Fruit fly (Drosophila melanogaster) whole organism, embryonic: ENCODE data around the gene CG4328.

Experiments
- Bdp1 ChIP-seq: fragments of 200-800 bp; sonication (Bioruptor generic); optimal IDR thresholded peaks from 3 replicates; lab custom pipeline; 2016; ENCODE audit warnings: missing biosample characterization, missing genetic modification characterization
- CG10267 ChIP-seq: fragments of 200-800 bp; sonication (Bioruptor generic); optimal IDR thresholded peaks from 2 replicates; lab custom pipeline; 2018; ENCODE audit warnings: missing biosample characterization, mild to moderate bottlenecking, missing genetic modification characterization, moderate library complexity
- CG10543 ChIP-seq: fragments of 200-800 bp; sonication (Bioruptor generic); optimal IDR thresholded peaks from 3 replicates; lab custom pipeline; 2017; ENCODE audit warnings: missing biosample characterization, mild to moderate bottlenecking, missing genetic modification characterization, moderate library complexity
- CG10979 ChIP-seq: fragments of 200-800 bp; sonication (Bioruptor generic); optimal IDR thresholded peaks from 2 replicates; lab custom pipeline; 2018; ENCODE audit warnings: missing biosample characterization, mild to moderate bottlenecking, missing genetic modification characterization, moderate library complexity
- CG14014 ChIP-seq: fragments of 200-800 bp; sonication (Bioruptor generic); IDR thresholded peaks from 2 replicates; pipeline ENCODE4 v1.3.6; 2022; ENCODE audit warnings: missing biosample characterization, missing genetic modification characterization
- CG15601 ChIP-seq: fragments of 200-800 bp; sonication (Bioruptor generic); optimal IDR thresholded peaks from 3 replicates; lab custom pipeline; 2019; ENCODE audit warnings: missing biosample characterization, mild to moderate bottlenecking, missing genetic modification characterization, moderate library complexity
- CG17802 ChIP-seq: fragments of 200-800 bp; sonication (Bioruptor generic); optimal IDR thresholded peaks from 2 replicates; lab custom pipeline; 2018; ENCODE audit warnings: missing biosample characterization, mild to moderate bottlenecking, missing genetic modification characterization, moderate library complexity
- CG18599 ChIP-seq: fragments of 200-800 bp; sonication (Bioruptor generic); optimal IDR thresholded peaks from 3 replicates; lab custom pipeline; 2017; ENCODE audit warnings: missing biosample characterization, missing genetic modification characterization, mild to moderate bottlenecking, moderate library complexity, missing genetic modification reagents
- CG2116 ChIP-seq: fragments of 200-800 bp; sonication (Bioruptor generic); optimal IDR thresholded peaks from 3 replicates; lab custom pipeline; 2018; ENCODE audit warnings: missing biosample characterization, mild to moderate bottlenecking, missing genetic modification characterization
- CG34422 ChIP-seq: fragments of 200-800 bp; sonication (Bioruptor generic); IDR thresholded peaks from 3 replicates; pipeline ENCODE4 v1.3.6; 2022; ENCODE audit warnings: missing biosample characterization, missing genetic modification characterization
- CG42726 ChIP-seq: fragments of 200-800 bp; sonication (Bioruptor generic); IDR thresholded peaks from 2 replicates; pipeline ENCODE4 v1.3.6; 2022; ENCODE audit warnings: missing biosample characterization, missing genetic modification characterization; ENCODE audit not compliant: partially characterized antibody
- CG4328 ChIP-seq: fragments of 200-800 bp; sonication (Bioruptor generic); optimal IDR thresholded peaks from 3 replicates; lab custom pipeline; 2017; ENCODE audit warnings: missing biosample characterization, missing genetic modification reagents, missing genetic modification characterization
- CG5953 ChIP-seq: fragments of 200-800 bp; sonication (Bioruptor generic); IDR thresholded peaks from 2 replicates; pipeline ENCODE4 v1.3.6; 2022; ENCODE audit warnings: missing biosample characterization, missing genetic modification characterization
- CG7556 ChIP-seq: fragments of 200-800 bp; sonication (Bioruptor generic); optimal IDR thresholded peaks from 2 replicates; lab custom pipeline; 2017; ENCODE audit warnings: missing biosample characterization, mild to moderate bottlenecking, missing genetic modification characterization
- CG7928 ChIP-seq: fragments of 200-800 bp; sonication (Bioruptor generic); optimal IDR thresholded peaks from 2 replicates; lab custom pipeline; 2017; ENCODE audit warnings: missing biosample characterization, mild to moderate bottlenecking, missing genetic modification characterization
- CkIIα-i1 ChIP-seq: fragments of 200-800 bp; sonication (Bioruptor generic); IDR thresholded peaks from 2 replicates; pipeline ENCODE4 v1.3.6; 2022; ENCODE audit warnings: missing biosample characterization, missing genetic modification characterization
- D19B ChIP-seq: fragments of 200-800 bp; sonication (Bioruptor generic); optimal IDR thresholded peaks from 2 replicates; lab custom pipeline; 2017; ENCODE audit warnings: missing biosample characterization, mild to moderate bottlenecking, missing genetic modification characterization
- Dll ChIP-seq: fragments of 200-800 bp; sonication (Bioruptor generic); IDR thresholded peaks from 4 replicates; pipeline ENCODE4 v1.3.6; 2022; ENCODE audit warnings: missing biosample characterization, missing genetic modification characterization; ENCODE audit not compliant: partially characterized antibody
- Dref ChIP-seq: fragments of 200-800 bp; sonication (Bioruptor generic); IDR thresholded peaks from 2 replicates; pipeline ENCODE4 v1.3.6; 2022; ENCODE audit warnings: missing biosample characterization, missing genetic modification characterization
- E2f1 ChIP-seq: fragments of 200-800 bp; sonication (Bioruptor generic); IDR thresholded peaks from 2 replicates; pipeline ENCODE4 v1.3.6; 2022; ENCODE audit warnings: missing biosample characterization, missing genetic modification characterization
- Eip74EF ChIP-seq, 2 experiments: fragments of 200-800 bp in 1 of 2; fragments of >200 bp in 1 of 2; sonication (Bioruptor generic) in 1 of 2; optimal IDR thresholded peaks; 2 replicates each; lab custom pipeline; 2017 to 2019; ENCODE audit warnings: missing biosample characterization in 2 of 2, missing genetic modification characterization in 2 of 2, mild to moderate bottlenecking in 1 of 2, moderate library complexity in 1 of 2
- HLH54F ChIP-seq: fragments of 200-800 bp; sonication (Bioruptor generic); optimal IDR thresholded peaks from 3 replicates; lab custom pipeline; 2016; ENCODE audit warnings: missing biosample characterization, missing genetic modification characterization
- HmgD ChIP-seq: fragments of 200-800 bp; sonication (Bioruptor generic); optimal IDR thresholded peaks from 3 replicates; lab custom pipeline; 2016; ENCODE audit warnings: missing biosample characterization, missing genetic modification characterization
- Hr39 ChIP-seq: fragments of >200 bp; optimal IDR thresholded peaks from 2 replicates; lab custom pipeline; 2017
- Lpt ChIP-seq: fragments of >200 bp; optimal IDR thresholded peaks from 2 replicates; lab custom pipeline; 2018; ENCODE audit warnings: missing biosample characterization, missing genetic modification characterization
- MBD-R2 ChIP-seq: fragments of 200-800 bp; sonication (Bioruptor generic); IDR thresholded peaks from 2 replicates; pipeline ENCODE4 v1.3.6; 2022; ENCODE audit warnings: missing biosample characterization, missing genetic modification characterization
- Med ChIP-seq: fragments of 200-800 bp; sonication (Bioruptor generic); peaks from one replicate; lab custom pipeline; 2016; ENCODE audit warnings: missing biosample characterization, missing genetic modification characterization, mild to moderate bottlenecking, inconsistent platforms, moderate library complexity
- Myb ChIP-seq: fragments of 200-800 bp; sonication (Bioruptor generic); optimal IDR thresholded peaks from 2 replicates; lab custom pipeline; 2016; ENCODE audit warnings: missing biosample characterization, missing genetic modification characterization
- Optix ChIP-seq: fragments of 200-800 bp; sonication (Bioruptor generic); IDR thresholded peaks from 3 replicates; pipeline ENCODE4 v1.3.6; 2022; ENCODE audit warnings: missing biosample characterization, missing genetic modification characterization
- Six4 ChIP-seq: fragments of 200-800 bp; sonication (Bioruptor generic); optimal IDR thresholded peaks from 2 replicates; lab custom pipeline; 2016; ENCODE audit warnings: missing biosample characterization, missing genetic modification characterization
- Xrp1 ChIP-seq: fragments of 200-800 bp; sonication (Bioruptor generic); IDR thresholded peaks from 2 replicates; pipeline ENCODE4 v1.3.6; 2022; ENCODE audit warnings: missing biosample characterization, missing genetic modification characterization
- ase ChIP-seq: fragments of 200-800 bp; sonication (Bioruptor generic); IDR thresholded peaks from 3 replicates; pipeline ENCODE4 v1.3.6; 2022; ENCODE audit warnings: missing biosample characterization, missing genetic modification characterization
- ash1 ChIP-seq: fragments of 200-800 bp; sonication (Bioruptor generic); optimal IDR thresholded peaks from 2 replicates; lab custom pipeline; 2018; ENCODE audit warnings: missing biosample characterization, mild to moderate bottlenecking, missing genetic modification characterization
- bab2 ChIP-seq: fragments of 200-800 bp; sonication (Bioruptor generic); optimal IDR thresholded peaks from 2 replicates; lab custom pipeline; 2016; ENCODE audit warnings: missing biosample characterization, missing genetic modification characterization
- bigmax ChIP-seq: fragments of 200-800 bp; sonication (Bioruptor generic); optimal IDR thresholded peaks from 2 replicates; lab custom pipeline; 2018; ENCODE audit warnings: missing biosample characterization, mild to moderate bottlenecking, missing genetic modification characterization
- cg ChIP-seq: fragments of 200-800 bp; sonication (Bioruptor generic); optimal IDR thresholded peaks from 3 replicates; lab custom pipeline; 2019; ENCODE audit warnings: missing biosample characterization, mild to moderate bottlenecking, missing genetic modification characterization, moderate library complexity
- chinmo ChIP-seq: fragments of 200-800 bp; sonication (Bioruptor generic); IDR thresholded peaks from 4 replicates; pipeline ENCODE4 v1.3.6; 2022; ENCODE audit warnings: missing biosample characterization, missing genetic modification characterization; ENCODE audit not compliant: partially characterized antibody
- dati ChIP-seq: fragments of 200-800 bp; sonication (Bioruptor generic); IDR thresholded peaks from 2 replicates; pipeline ENCODE4 v1.3.6; 2022; ENCODE audit warnings: missing biosample characterization, missing genetic modification characterization
- disco-r ChIP-seq: fragments of 200-800 bp; sonication (Bioruptor generic); optimal IDR thresholded peaks from 2 replicates; lab custom pipeline; 2016; ENCODE audit warnings: missing biosample characterization, missing genetic modification characterization
- gcm ChIP-seq: fragments of 200-800 bp; sonication (Bioruptor generic); optimal IDR thresholded peaks from 2 replicates; lab custom pipeline; 2019; ENCODE audit warnings: missing biosample characterization, mild to moderate bottlenecking, missing genetic modification characterization, moderate library complexity
- gfzf ChIP-seq: fragments of 200-800 bp; sonication (Bioruptor generic); optimal IDR thresholded peaks from 2 replicates; lab custom pipeline; 2016; ENCODE audit warnings: missing biosample characterization, mild to moderate bottlenecking, missing genetic modification characterization, moderate library complexity
- gt ChIP-seq: fragments of 200-800 bp; sonication (Bioruptor generic); IDR thresholded peaks from 2 replicates; pipeline ENCODE4 v1.3.6; 2022; ENCODE audit warnings: missing biosample characterization, missing genetic modification characterization
- her ChIP-seq: fragments of 200-800 bp; sonication (Bioruptor generic); optimal IDR thresholded peaks from 2 replicates; lab custom pipeline; 2016; ENCODE audit warnings: missing biosample characterization, missing genetic modification characterization
- lola ChIP-seq, 3 experiments: fragments of >200 bp in 2 of 3; fragments of 200-800 bp in 1 of 3; sonication (Bioruptor generic) in 1 of 3; optimal IDR thresholded peaks; 2 replicates each; lab custom pipeline; 2017 to 2019; ENCODE audit warnings: missing biosample characterization in 3 of 3, missing genetic modification characterization in 3 of 3, mild to moderate bottlenecking in 1 of 3, moderate library complexity in 1 of 3
- lov ChIP-seq, 2 experiments: fragments of 200-800 bp in 1 of 2; fragments of >200 bp in 1 of 2; sonication (Bioruptor generic) in 1 of 2; IDR thresholded peaks in 1 of 2; optimal IDR thresholded peaks in 1 of 2; 2 replicates in 1 of 2; 3 replicates in 1 of 2; pipeline versions ENCODE4 v1.3.6 to Lab custom; 2017 to 2022; ENCODE audit warnings: missing biosample characterization in 1 of 2, missing genetic modification characterization in 1 of 2
- maf-S ChIP-seq: fragments of 200-800 bp; sonication (Bioruptor generic); optimal IDR thresholded peaks from 2 replicates; lab custom pipeline; 2016; ENCODE audit warnings: missing biosample characterization, missing genetic modification characterization
- slbo ChIP-seq: fragments of 200-800 bp; sonication (Bioruptor generic); IDR thresholded peaks from 2 replicates; pipeline ENCODE4 v1.3.6; 2022; ENCODE audit warnings: missing biosample characterization, missing genetic modification characterization
- unc-4 ChIP-seq: fragments of 200-800 bp; sonication (Bioruptor generic); IDR thresholded peaks from 2 replicates; pipeline ENCODE4 v1.3.6; 2022; ENCODE audit warnings: missing biosample characterization, missing genetic modification characterization; ENCODE audit not compliant: partially characterized antibody

The CG4328 gene

DNA sequence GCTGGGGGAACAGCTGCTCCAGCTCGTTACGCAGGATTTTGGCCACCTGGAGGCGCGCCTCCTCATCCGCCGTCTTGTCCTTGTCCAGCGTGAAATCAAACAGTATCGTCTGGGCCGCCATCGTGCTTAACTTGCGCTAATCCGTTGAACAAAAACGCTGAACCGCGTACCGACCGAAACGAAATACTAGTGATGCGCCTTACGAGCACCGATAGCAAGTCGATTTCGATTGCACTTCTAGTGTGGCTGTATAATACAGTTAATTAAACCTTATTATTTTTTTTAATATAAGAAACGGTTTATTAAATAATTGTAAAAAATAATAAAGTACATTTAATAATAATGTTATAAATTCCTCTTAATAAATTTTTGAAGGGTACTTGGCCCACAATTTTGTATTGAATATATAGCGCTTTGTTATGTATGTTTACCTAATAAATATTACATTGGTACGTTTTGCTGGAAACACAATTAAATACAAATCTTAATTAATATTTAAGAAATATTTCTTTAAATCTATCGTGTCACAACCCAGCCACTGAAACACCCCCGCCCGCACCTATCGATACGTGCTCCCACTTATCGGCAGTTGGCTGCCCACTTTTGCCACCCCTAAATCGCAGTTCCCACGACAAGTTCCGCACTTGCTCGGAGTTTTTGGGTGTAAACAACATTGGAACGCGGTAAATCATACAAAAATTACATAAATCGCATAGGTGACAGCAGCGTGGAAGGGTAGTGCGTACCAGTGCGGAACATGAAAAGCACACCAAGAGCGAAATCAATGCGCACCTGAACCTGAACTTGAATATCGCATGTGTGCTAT, 18.7 kb downstream of the CG4328 start, which contains the start of the genes Sms and INPP5E (continued):
- TF ChIP-seq CG10267 (peak; percentile 69), CG10543 (GFP tag; lab: Kevin White, UChicago) (peak; percentile 64), bab2 (no peak), Bdp1 (no peak), her (GFP tag; lab: Kevin White, UChicago) (no peak), gt (GFP tag; lab: Robert Waterston, UW) (no peak), CG15601 (tag; lab: Kevin White, UChicago) (peak; percentile 53), Optix (0 out of 3 replicates have a peak, but pooled peaks have one; percentile 8), chinmo (GFP tag; lab: Robert Waterston, UW) (peak; percentile 66; the same call in 2 of the 4 replicates), unc-4 (GFP tag; lab: Robert Waterston, UW) (peak; percentile 82), D19B (no peak), CG7556 (peak; percentile 54), gcm (GFP tag; lab: Kevin White, UChicago) (peak; percentile 13), CG17802 (tag; lab: Kevin White, UChicago) (no peak), ase (GFP tag; lab: Robert Waterston, UW) (no peak), CG7928 (GFP tag; lab: Kevin White, UChicago) (peak; percentile 35), CG2116 (GFP tag; lab: Kevin White, UChicago) (peak; percentile 75), maf-S (GFP tag; lab: Kevin White, UChicago) (no peak), gfzf (GFP tag; lab: Kevin White, UChicago) (peak; percentile 12), CG42726 (peak; percentile 83), CG34422 (GFP tag; lab: Robert Waterston, UW) (0 out of 3 replicates have a peak, but pooled peaks have one; percentile 37), Hr39 (lab: Kevin White, UChicago) (no peak), CG4328 (peak; percentile 27), Dll (GFP tag; lab: Robert Waterston, UW) (peak; percentile 89), cg (no peak), disco-r (no peak), lola (GFP tag; optimal IDR thresholded peaks at IDR 0.05; lab: Kevin White, UChicago) (peak in 1 of 3 experiments; percentile 59), Dref (peak; percentile 91), MBD-R2 (peak; percentile 26), CG14014 (GFP tag; lab: Robert Waterston, UW) (peak; percentile 51; the same call in 1 of the 2 replicates), lov (optimal IDR thresholded peaks at IDR 0.05; lab: Kevin White, UChicago) (no peak), lov (GFP tag; IDR thresholded peaks at IDR 0.05; lab: Robert Waterston, UW) (peak; percentile 32; the same call in 1 of the 3 replicates), dati (GFP tag; lab: Robert Waterston, UW) (no peak), HmgD (no peak), Eip74EF (GFP tag; optimal IDR thresholded peaks at IDR 0.05; lab: Kevin White, UChicago) (no peak), HLH54F (GFP tag; lab: Kevin White, UChicago) (peak; percentile 44), bigmax (GFP tag; lab: Kevin White, UChicago) (no peak), CG18599 (GFP tag; lab: Kevin White, UChicago) (peak; percentile 47), CG10979 (tag; lab: Kevin White, UChicago) (peak; percentile 34), E2f1 (GFP tag; lab: Robert Waterston, UW) (no peak; the same call in 1 of the 2 replicates), Xrp1 (GFP tag; lab: Robert Waterston, UW) (peak; percentile 50; the same call in 1 of the 2 replicates), CkIIα-i1 (GFP tag; lab: Robert Waterston, UW) (no peak), slbo (GFP tag; lab: Robert Waterston, UW) (peak; percentile 84), CG5953 (GFP tag; lab: Robert Waterston, UW) (no peak), Lpt (GFP tag; lab: Kevin White, UChicago) (no peak), ash1 (no peak), Med (GFP tag; lab: Kevin White, UChicago) (peak; percentile 62), Six4 (GFP tag; lab: Kevin White, UChicago) (peak; percentile 41), Myb (no peak)
